Fruit fly (Drosophila melanogaster) whole organism, embryonic: Measurements from ENCODE around the gene Fit2.
A peak's percentile ranks its signal among the peaks of the same experiment; 100 is the strongest.

Source experiments
- Atf-2 ChIP-seq: fragments of 200-800 bp; sonication (Bioruptor generic); optimal IDR thresholded peaks from 2 replicates; lab custom pipeline; 2016; ENCODE audit warnings: missing biosample characterization, missing genetic modification characterization
- CG10979 ChIP-seq: fragments of 200-800 bp; sonication (Bioruptor generic); optimal IDR thresholded peaks from 2 replicates; lab custom pipeline; 2018; ENCODE audit warnings: missing biosample characterization, mild to moderate bottlenecking, missing genetic modification characterization, moderate library complexity
- CG13296 ChIP-seq: fragments of 200-800 bp; sonication (Bioruptor generic); optimal IDR thresholded peaks from 3 replicates; lab custom pipeline; 2018; ENCODE audit warnings: missing biosample characterization, mild to moderate bottlenecking, missing genetic modification characterization
- CG13424 ChIP-seq: fragments of 200-800 bp; sonication (Bioruptor generic); optimal IDR thresholded peaks from 2 replicates; lab custom pipeline; 2019; ENCODE audit warnings: missing biosample characterization, mild to moderate bottlenecking, missing genetic modification characterization, moderate library complexity
- CG13624 ChIP-seq: fragments of 200-800 bp; sonication (Bioruptor generic); optimal IDR thresholded peaks from 2 replicates; lab custom pipeline; 2016; ENCODE audit warnings: missing biosample characterization, missing genetic modification characterization
- CG17568 ChIP-seq: fragments of 200-800 bp; sonication (Bioruptor generic); optimal IDR thresholded peaks from 2 replicates; lab custom pipeline; 2018; ENCODE audit warnings: missing biosample characterization, mild to moderate bottlenecking, missing genetic modification characterization, moderate library complexity
- CG2678 ChIP-seq: fragments of 200-800 bp; sonication (Bioruptor generic); optimal IDR thresholded peaks from 3 replicates; lab custom pipeline; 2019; ENCODE audit warnings: missing biosample characterization, mild to moderate bottlenecking, missing genetic modification characterization, moderate library complexity
- CG31388 ChIP-seq: fragments of 200-800 bp; sonication (Bioruptor generic); optimal IDR thresholded peaks from 2 replicates; lab custom pipeline; 2016; ENCODE audit warnings: missing biosample characterization, missing genetic modification characterization
- CG32532 ChIP-seq: fragments of 200-800 bp; sonication (Bioruptor generic); IDR thresholded peaks from 2 replicates; pipeline ENCODE4 v1.3.6; 2022; ENCODE audit warnings: missing biosample characterization, missing genetic modification characterization
- CG3847 ChIP-seq: fragments of 200-800 bp; sonication (Bioruptor generic); IDR thresholded peaks from 2 replicates; pipeline ENCODE4 v1.3.6; 2022; ENCODE audit warnings: missing biosample characterization, missing genetic modification characterization
- CG4360 ChIP-seq: fragments of 200-800 bp; sonication (Bioruptor generic); IDR thresholded peaks from 2 replicates; pipeline ENCODE4 v1.3.6; 2022; ENCODE audit warnings: missing biosample characterization, missing genetic modification characterization
- CG4707 ChIP-seq: fragments of 200-800 bp; sonication (Bioruptor generic); optimal IDR thresholded peaks from 2 replicates; lab custom pipeline; 2018; ENCODE audit warnings: missing biosample characterization, mild to moderate bottlenecking, missing genetic modification characterization, moderate library complexity
- CG4854 ChIP-seq: fragments of 200-800 bp; sonication (Bioruptor generic); optimal IDR thresholded peaks from 2 replicates; lab custom pipeline; 2016; ENCODE audit warnings: missing biosample characterization, missing genetic modification characterization, inconsistent platforms
- CG6765 ChIP-seq: fragments of 200-800 bp; sonication (Bioruptor generic); optimal IDR thresholded peaks from 3 replicates; lab custom pipeline; 2017; ENCODE audit warnings: missing biosample characterization, mild to moderate bottlenecking, missing genetic modification characterization
- CG7745 ChIP-seq: fragments of 200-800 bp; sonication (Bioruptor generic); optimal IDR thresholded peaks from 2 replicates; lab custom pipeline; 2018; ENCODE audit warnings: missing biosample characterization, mild to moderate bottlenecking, missing genetic modification characterization, moderate library complexity
- CG9727 ChIP-seq: fragments of 200-800 bp; sonication (Bioruptor generic); optimal IDR thresholded peaks from 3 replicates; lab custom pipeline; 2017; ENCODE audit warnings: missing biosample characterization, mild to moderate bottlenecking, missing genetic modification characterization
- CoRest ChIP-seq: fragments of 200-800 bp; sonication (Bioruptor generic); optimal IDR thresholded peaks from 3 replicates; lab custom pipeline; 2018; ENCODE audit warnings: missing biosample characterization, mild to moderate bottlenecking, missing genetic modification characterization, moderate library complexity
- D19B ChIP-seq: fragments of 200-800 bp; sonication (Bioruptor generic); optimal IDR thresholded peaks from 2 replicates; lab custom pipeline; 2017; ENCODE audit warnings: missing biosample characterization, mild to moderate bottlenecking, missing genetic modification characterization
- HLH3B ChIP-seq: fragments of 200-800 bp; sonication (Bioruptor generic); IDR thresholded peaks from 2 replicates; pipeline ENCODE4 v1.3.6; 2022; ENCODE audit warnings: missing biosample characterization, missing genetic modification characterization
- Hr51 ChIP-seq, 2 experiments: fragments of 200-800 bp; sonication (Bioruptor generic); optimal IDR thresholded peaks; 2 replicates in 1 of 2; 3 replicates in 1 of 2; lab custom pipeline; 2016 to 2018; ENCODE audit warnings: missing biosample characterization in 2 of 2, missing genetic modification characterization in 2 of 2, mild to moderate bottlenecking in 1 of 2, moderate library complexity in 1 of 2
- Jarid2 ChIP-seq: fragments of 200-800 bp; sonication (Bioruptor generic); optimal IDR thresholded peaks from 3 replicates; lab custom pipeline; 2017; ENCODE audit warnings: mild to moderate bottlenecking, missing biosample characterization, missing genetic modification reagents, missing genetic modification characterization
- MESR4 ChIP-seq: fragments of 200-800 bp; sonication (Bioruptor generic); optimal IDR thresholded peaks from 2 replicates; lab custom pipeline; 2018; ENCODE audit warnings: missing biosample characterization, mild to moderate bottlenecking, missing genetic modification characterization, moderate library complexity
- Med ChIP-seq: fragments of 200-800 bp; sonication (Bioruptor generic); peaks from one replicate; lab custom pipeline; 2016; ENCODE audit warnings: missing biosample characterization, missing genetic modification characterization, mild to moderate bottlenecking, inconsistent platforms, moderate library complexity
- Mrtf ChIP-seq: fragments of 200-800 bp; sonication (Bioruptor generic); IDR thresholded peaks from 3 replicates; pipeline ENCODE4 v1.3.6; 2022; ENCODE audit warnings: missing biosample characterization, missing genetic modification characterization
- NK7.1 ChIP-seq: fragments of 200-800 bp; sonication (Bioruptor generic); optimal IDR thresholded peaks from 3 replicates; lab custom pipeline; 2016; ENCODE audit warnings: missing biosample characterization, missing genetic modification characterization
- Sin3A ChIP-seq: fragments of >200 bp; optimal IDR thresholded peaks from 2 replicates; lab custom pipeline; 2018
- ab ChIP-seq: fragments of 200-800 bp; sonication (Bioruptor generic); optimal IDR thresholded peaks from 2 replicates; lab custom pipeline; 2016; ENCODE audit warnings: missing biosample characterization, missing genetic modification characterization
- al ChIP-seq: fragments of 200-800 bp; sonication (Bioruptor generic); IDR thresholded peaks from 2 replicates; pipeline ENCODE4 v1.3.6; 2022; ENCODE audit warnings: missing biosample characterization, missing genetic modification characterization
- aop ChIP-seq: fragments of 200-800 bp; sonication (Bioruptor generic); IDR thresholded peaks from 2 replicates; pipeline ENCODE4 v1.3.6; 2022; ENCODE audit warnings: missing biosample characterization, missing genetic modification characterization
- ara ChIP-seq: fragments of 200-800 bp; sonication (Bioruptor generic); IDR thresholded peaks from 2 replicates; pipeline ENCODE4 v1.3.6; 2022; ENCODE audit warnings: missing biosample characterization, missing genetic modification characterization
- bowl ChIP-seq: fragments of 200-800 bp; sonication (Bioruptor generic); IDR thresholded peaks from 2 replicates; pipeline ENCODE4 v1.3.6; 2022; ENCODE audit warnings: missing biosample characterization, missing genetic modification characterization
- crol ChIP-seq: fragments of 200-800 bp; sonication (Bioruptor generic); IDR thresholded peaks from 2 replicates; pipeline ENCODE4 v1.3.6; 2022; ENCODE audit warnings: missing biosample characterization, missing genetic modification characterization
- cwo ChIP-seq: fragments of 200-800 bp; sonication (Bioruptor generic); optimal IDR thresholded peaks from 3 replicates; lab custom pipeline; 2017; ENCODE audit warnings: missing biosample characterization, missing genetic modification characterization, mild to moderate bottlenecking, moderate library complexity, missing genetic modification reagents
- gcm2 ChIP-seq: fragments of 200-800 bp; sonication (Bioruptor generic); optimal IDR thresholded peaks from 2 replicates; lab custom pipeline; 2016; ENCODE audit warnings: missing biosample characterization, missing genetic modification characterization
- gro ChIP-seq: fragments of 200-800 bp; sonication (Bioruptor generic); optimal IDR thresholded peaks from 2 replicates; lab custom pipeline; 2016; ENCODE audit warnings: missing biosample characterization, missing genetic modification characterization
- ham ChIP-seq: fragments of 200-800 bp; sonication (Bioruptor generic); IDR thresholded peaks from 2 replicates; pipeline ENCODE4 v1.3.6; 2022; ENCODE audit warnings: missing biosample characterization, missing genetic modification characterization
- hb ChIP-seq: fragments of 200-800 bp; sonication (Bioruptor generic); IDR thresholded peaks from 3 replicates; pipeline ENCODE4 v1.3.6; 2022; ENCODE audit warnings: missing biosample characterization, missing genetic modification characterization; ENCODE audit not compliant: partially characterized antibody
- hbn ChIP-seq: fragments of 200-800 bp; sonication (Bioruptor generic); IDR thresholded peaks from 2 replicates; pipeline ENCODE4 v1.3.6; 2022; ENCODE audit warnings: missing biosample characterization, missing genetic modification characterization; ENCODE audit not compliant: partially characterized antibody
- hkb ChIP-seq, 2 experiments: fragments of 200-800 bp in 1 of 2; fragments of >200 bp in 1 of 2; sonication (Bioruptor generic) in 1 of 2; IDR thresholded peaks in 1 of 2; optimal IDR thresholded peaks in 1 of 2; 2 replicates each; pipeline versions ENCODE4 v1.3.6 to Lab custom; 2017 to 2022; ENCODE audit warnings: missing biosample characterization in 1 of 2, missing genetic modification characterization in 1 of 2
- klu ChIP-seq: fragments of 200-800 bp; sonication (Bioruptor generic); IDR thresholded peaks from 2 replicates; pipeline ENCODE4 v1.3.6; 2022; ENCODE audit warnings: missing biosample characterization, missing genetic modification characterization
- kni ChIP-seq: fragments of 200-800 bp; sonication (Bioruptor generic); optimal IDR thresholded peaks from 3 replicates; lab custom pipeline; 2017; ENCODE audit warnings: mild to moderate bottlenecking, missing biosample characterization, missing genetic modification reagents, missing genetic modification characterization
- mam ChIP-seq: fragments of 200-800 bp; sonication (Bioruptor generic); optimal IDR thresholded peaks from 3 replicates; lab custom pipeline; 2016; ENCODE audit warnings: missing biosample characterization, missing genetic modification characterization
- onecut ChIP-seq: fragments of 200-800 bp; sonication (Bioruptor generic); IDR thresholded peaks from 2 replicates; pipeline ENCODE4 v1.3.6; 2022; ENCODE audit warnings: missing biosample characterization, missing genetic modification characterization
- pb ChIP-seq: fragments of 200-800 bp; sonication (Bioruptor generic); optimal IDR thresholded peaks from 3 replicates; lab custom pipeline; 2016; ENCODE audit warnings: missing biosample characterization, missing genetic modification characterization
- pfk ChIP-seq: fragments of 200-800 bp; sonication (Bioruptor generic); optimal IDR thresholded peaks from 2 replicates; lab custom pipeline; 2018; ENCODE audit warnings: missing biosample characterization, mild to moderate bottlenecking, missing genetic modification characterization, moderate library complexity
- psq ChIP-seq: fragments of 200-800 bp; sonication (Bioruptor generic); optimal IDR thresholded peaks from 2 replicates; lab custom pipeline; 2017; ENCODE audit warnings: missing biosample characterization, missing genetic modification characterization
- sima ChIP-seq: fragments of 200-800 bp; sonication (Bioruptor generic); optimal IDR thresholded peaks from 2 replicates; lab custom pipeline; 2016; ENCODE audit warnings: missing biosample characterization, missing genetic modification characterization
- tin ChIP-seq: fragments of 200-800 bp; sonication (Bioruptor generic); optimal IDR thresholded peaks from 3 replicates; lab custom pipeline; 2016; ENCODE audit warnings: missing biosample characterization, missing genetic modification characterization

Fit2 gene

DNA sequence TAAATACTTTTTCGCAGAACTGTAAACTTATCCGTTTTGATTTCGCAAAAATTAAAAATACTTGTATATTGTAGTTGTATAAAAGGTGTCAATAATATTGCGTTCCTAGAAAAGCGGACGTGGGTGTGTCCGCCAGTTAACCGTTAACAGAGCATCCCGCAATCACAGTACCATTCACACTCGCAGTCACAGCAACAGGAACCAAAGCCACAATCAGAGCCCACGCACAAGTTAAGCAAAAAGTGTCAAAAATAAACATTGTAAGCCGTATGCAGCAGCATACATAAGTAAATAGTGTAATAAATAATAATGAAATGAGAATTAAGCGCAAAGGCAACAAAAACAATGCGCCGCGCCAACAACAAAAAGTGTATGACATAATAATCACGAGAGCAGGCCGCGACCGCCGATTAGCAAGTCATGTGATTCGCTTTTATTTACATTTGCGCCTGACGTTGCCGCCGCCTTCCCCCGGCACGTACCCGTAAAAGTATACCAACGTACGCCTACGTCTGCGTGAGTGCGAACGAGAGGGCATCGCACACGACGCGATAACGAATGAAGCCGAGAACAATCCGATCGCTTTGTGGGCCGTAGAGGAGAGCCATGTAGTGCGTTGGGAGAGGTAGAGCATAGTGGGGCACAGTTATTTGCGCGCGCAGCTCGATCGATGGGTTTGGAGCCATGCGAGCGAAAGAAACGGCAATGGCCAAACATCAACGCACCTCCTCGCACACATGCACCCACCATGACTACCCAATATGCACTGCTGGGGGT lies 14.2 kb upstream of the Fit2 start (continued):
- peak; percentile 39 for TF ChIP-seq pfk (GFP tag; lab: Kevin White, UChicago)
- TF ChIP-seq CG13296 (GFP tag; lab: Kevin White, UChicago) = peak; percentile 62
- no peak for TF ChIP-seq CG4707 (GFP tag; lab: Kevin White, UChicago)
- TF ChIP-seq hb = no peak
- TF ChIP-seq aop (GFP tag; lab: Robert Waterston, UW) = no peak
- no peak for TF ChIP-seq CG6765 (GFP tag; lab: Kevin White, UChicago)
- TF ChIP-seq CG32532 = peak; percentile 59
- peak; percentile 49 for TF ChIP-seq gro (GFP tag; lab: Kevin White, UChicago)
- peak; percentile 42 for TF ChIP-seq CG9727 (GFP tag; lab: Kevin White, UChicago)
- no peak for TF ChIP-seq tin (GFP tag; lab: Kevin White, UChicago)
- TF ChIP-seq MESR4 (GFP tag; lab: Kevin White, UChicago) = no peak
- peak; percentile 25 for TF ChIP-seq Jarid2 (GFP tag; lab: Kevin White, UChicago)
- peak; percentile 28; the same call in 1 of the 2 replicates for TF ChIP-seq HLH3B
- TF ChIP-seq kni (GFP tag; lab: Kevin White, UChicago) = peak; percentile 87
- 0 out of 3 replicates have a peak, but pooled peaks have one; percentile 18 for TF ChIP-seq Mrtf (GFP tag; lab: Robert Waterston, UW)
- TF ChIP-seq CG13424 = peak; percentile 37
- peak; percentile 100 for TF ChIP-seq crol (GFP tag; lab: Robert Waterston, UW)
- no peak for TF ChIP-seq bowl
- TF ChIP-seq mam (GFP tag; lab: Kevin White, UChicago) = peak; percentile 52
- no peak for TF ChIP-seq Atf-2 (GFP tag; lab: Kevin White, UChicago)
- TF ChIP-seq sima (GFP tag; lab: Kevin White, UChicago) = no peak
- TF ChIP-seq gcm2 (GFP tag; lab: Kevin White, UChicago) = peak; percentile 34
- no peak for TF ChIP-seq CG10979
- peak; percentile 25 for TF ChIP-seq ab (GFP tag; lab: Kevin White, UChicago)
- TF ChIP-seq CG13624 (GFP tag; lab: Kevin White, UChicago) = no peak
- peak; percentile 0 for TF ChIP-seq CoRest (tag; lab: Kevin White, UChicago)
- TF ChIP-seq ara (GFP tag; lab: Robert Waterston, UW) = peak; percentile 38; the same call in 1 of the 2 replicates
- peak; percentile 68 for TF ChIP-seq CG4360
- TF ChIP-seq onecut (GFP tag; lab: Robert Waterston, UW) = peak; percentile 33
- TF ChIP-seq pb (GFP tag; lab: Kevin White, UChicago) = peak; percentile 56
- peak; percentile 58; the same call in 1 of the 2 replicates for TF ChIP-seq klu
- TF ChIP-seq NK7.1 = no peak
- peak; percentile 52 for TF ChIP-seq CG17568 (GFP tag; lab: Kevin White, UChicago)
- peak; percentile 46 for TF ChIP-seq D19B (GFP tag; lab: Kevin White, UChicago)
- TF ChIP-seq CG31388 (GFP tag; lab: Kevin White, UChicago) = no peak
- peak; percentile 87 for TF ChIP-seq Med (GFP tag; lab: Kevin White, UChicago)
- TF ChIP-seq hbn (GFP tag; lab: Robert Waterston, UW) = peak; percentile 49; the same call in 1 of the 2 replicates
- no peak for TF ChIP-seq psq (GFP tag; lab: Kevin White, UChicago)
- TF ChIP-seq Sin3A (lab: Kevin White, UChicago) = no peak
- no peak for TF ChIP-seq CG4854 (GFP tag; lab: Kevin White, UChicago)
- TF ChIP-seq Hr51 (GFP tag; optimal IDR thresholded peaks at IDR 0.05; lab: Kevin White, UChicago) = peak in 1 of 2 experiments; percentile 68
- no peak for TF ChIP-seq CG7745
- TF ChIP-seq hkb (optimal IDR thresholded peaks at IDR 0.05; lab: Kevin White, UChicago) = no peak
- 0 out of 2 replicates have a peak, but pooled peaks have one; percentile 31 for TF ChIP-seq hkb (GFP tag; IDR thresholded peaks at IDR 0.05; lab: Robert Waterston, UW)
- TF ChIP-seq cwo (GFP tag; lab: Kevin White, UChicago) = peak; percentile 100
- peak; percentile 24; the same call in 1 of the 2 replicates for TF ChIP-seq al (GFP tag; lab: Robert Waterston, UW)
- TF ChIP-seq ham (GFP tag; lab: Robert Waterston, UW) = no peak
- peak; percentile 9; the same call in 1 of the 2 replicates for TF ChIP-seq CG3847
- peak; percentile 39 for TF ChIP-seq CG2678
